Comparison of ENCODE assay signal across 2 fruit fly cellular contexts in genomic region chr2L:10334213-10334612, dm6.
TF ChIP-seq lines count a peak whose summit lies in the region.

No protein-coding gene starts in this region.

- no peak for TF ChIP-seq CTCF in whole organism, embryonic (GFP tag; optimal IDR thresholded peaks at IDR 0.05; lab: Kevin White, UChicago)

TF ChIP-seq in whole organism, embryonic, 481 proteins besides CTCF, POLR2A, EP300 and RAD21:
- 0 out of 3 replicates have a peak, but pooled peaks have one; percentile 50 for TF ChIP-seq mld (GFP tag; IDR thresholded peaks at IDR 0.05; lab: Robert Waterston, UW; ENCODE audit: partially characterized antibody)
- TF ChIP-seq Doc2 (GFP tag; IDR thresholded peaks at IDR 0.05; lab: Robert Waterston, UW), result no peak
- TF ChIP-seq Med (GFP tag; lab: Kevin White, UChicago), result peak; percentile 71
- TF ChIP-seq CG30403 (GFP tag; optimal IDR thresholded peaks at IDR 0.05; lab: Kevin White, UChicago), result no peak
- TF ChIP-seq CG4360 (GFP tag; IDR thresholded peaks at IDR 0.05; lab: Robert Waterston, UW), result 0 out of 2 replicates have a peak, but pooled peaks have one; percentile 6
- peak; percentile 21 for TF ChIP-seq Elba2 (GFP tag; optimal IDR thresholded peaks at IDR 0.05; lab: Kevin White, UChicago)
- TF ChIP-seq CG13296 (GFP tag; optimal IDR thresholded peaks at IDR 0.05; lab: Kevin White, UChicago), result no peak
- TF ChIP-seq dm (GFP tag; optimal IDR thresholded peaks at IDR 0.05; lab: Kevin White, UChicago), result no peak
- TF ChIP-seq CG17328 (GFP tag; IDR thresholded peaks at IDR 0.05; lab: Robert Waterston, UW), result 0 out of 2 replicates have a peak, but pooled peaks have one; percentile 15
- no peak for TF ChIP-seq chif (GFP tag; optimal IDR thresholded peaks at IDR 0.05; lab: Kevin White, UChicago)
- TF ChIP-seq bowl (GFP tag; IDR thresholded peaks at IDR 0.05; lab: Robert Waterston, UW), result no peak
TF ChIP-seq in whole organism, embryonic: peak in this region for 5.

TF ChIP-seq in whole organism, prepupa, 60 proteins besides CTCF, POLR2A, EP300 and RAD21:
- peak; percentile 60 for TF ChIP-seq svp (GFP tag; lab: Kevin White, UChicago)
- no peak for TF ChIP-seq salr (GFP tag; optimal IDR thresholded peaks at IDR 0.05; lab: Kevin White, UChicago)
